Worm (Caenorhabditis elegans) whole organism, L4 larva: ENCODE measurements around the gene vit-5.

Experiments used
- F10B5.3 ChIP-seq: sonication (generic microtip); optimal IDR thresholded peaks from 2 replicates; lab custom pipeline; 2016; ENCODE audit warnings: mild to moderate bottlenecking, missing genetic modification characterization, missing compliant biosample characterization
- F26F4.8 ChIP-seq: fragments of 200-800 bp; sonication (Bioruptor generic); conservative IDR thresholded peaks from 2 replicates; pipeline ENCODE4 v1.3.6; 2022; ENCODE audit warnings: missing genetic modification characterization, missing compliant biosample characterization
- F37D6.2 ChIP-seq: sonication (generic microtip); optimal IDR thresholded peaks from 2 replicates; lab custom pipeline; 2016; ENCODE audit warnings: mild to moderate bottlenecking, missing genetic modification characterization, missing compliant biosample characterization
- F44E2.7 ChIP-seq: fragments of 200-800 bp; sonication (Bioruptor generic); IDR thresholded peaks from 2 replicates; pipeline ENCODE4 v2.1.2; 2022; ENCODE audit warnings: missing genetic modification characterization, missing compliant biosample characterization
- R02D3.7 ChIP-seq: fragments of 150-350 bp; sonication (generic microtip); optimal IDR thresholded peaks from 3 replicates; lab custom pipeline; 2014; ENCODE audit warnings: missing biosample characterization, missing genetic modification characterization
- T20F7.1 ChIP-seq: fragments of 200-800 bp; sonication (Bioruptor generic); optimal IDR thresholded peaks from 2 replicates; lab custom pipeline; 2018; ENCODE audit warnings: mild to moderate bottlenecking, missing genetic modification characterization, missing compliant biosample characterization
- T26A8.4 ChIP-seq: fragments of 200-800 bp; sonication (Bioruptor generic); IDR thresholded peaks from 2 replicates; pipeline ENCODE4 v1.3.6; 2022; ENCODE audit warnings: missing genetic modification characterization, missing compliant biosample characterization
- Y105C5A.15 ChIP-seq: fragments of 200-800 bp; sonication (Bioruptor generic); IDR thresholded peaks from 2 replicates; pipeline ENCODE4 v1.3.6; 2022; ENCODE audit warnings: missing genetic modification characterization, missing compliant biosample characterization
- ZK337.2 ChIP-seq: fragments of 200-800 bp; sonication (Bioruptor generic); IDR thresholded peaks from 2 replicates; pipeline ENCODE4 v1.3.6; 2022; ENCODE audit warnings: missing genetic modification reagents, missing genetic modification characterization, missing compliant biosample characterization
- ama-1 ChIP-seq: fragments of 150-350 bp; optimal IDR thresholded peaks from 2 replicates; lab custom pipeline; 2014; ENCODE audit warnings: inconsistent platforms, mixed read lengths
- arid-1 ChIP-seq: fragments of 200-800 bp; sonication (Bioruptor generic); conservative IDR thresholded peaks from 2 replicates; pipeline ENCODE4 v1.3.6; 2022; ENCODE audit warnings: missing genetic modification reagents, missing genetic modification characterization, missing compliant biosample characterization
- attf-4 ChIP-seq: sonication (generic microtip); optimal IDR thresholded peaks from 3 replicates; lab custom pipeline; 2017; ENCODE audit warnings: missing biosample characterization, missing genetic modification characterization
- ceh-20 ChIP-seq: fragments of 200-800 bp; sonication (Bioruptor generic); IDR thresholded peaks from 2 replicates; pipeline ENCODE4 v1.3.6; 2022; ENCODE audit warnings: missing genetic modification reagents, missing genetic modification characterization, missing compliant biosample characterization
- ceh-28 ChIP-seq: fragments of 150-350 bp; optimal IDR thresholded peaks from 2 replicates; lab custom pipeline; 2014; ENCODE audit warnings: missing biosample characterization, missing genetic modification reagents, missing genetic modification characterization
- ceh-32 ChIP-seq: sonication (generic microtip); optimal IDR thresholded peaks from 2 replicates; lab custom pipeline; 2016; ENCODE audit warnings: mild to moderate bottlenecking, missing genetic modification characterization, missing compliant biosample characterization; ENCODE audit not compliant: poor library complexity
- ceh-44 ChIP-seq: fragments of 200-800 bp; sonication (Bioruptor generic); IDR thresholded peaks from 2 replicates; pipeline ENCODE4 v1.3.6; 2022; ENCODE audit warnings: missing genetic modification reagents, missing genetic modification characterization, missing compliant biosample characterization
- ceh-62 ChIP-seq: sonication (generic microtip); optimal IDR thresholded peaks from 2 replicates; lab custom pipeline; 2017; ENCODE audit warnings: missing biosample characterization, missing genetic modification characterization
- ceh-82 ChIP-seq: sonication (generic microtip); optimal IDR thresholded peaks from 2 replicates; lab custom pipeline; 2017; ENCODE audit warnings: missing biosample characterization, missing genetic modification characterization
- ctbp-1 ChIP-seq: fragments of 200-800 bp; sonication (Bioruptor generic); IDR thresholded peaks from 2 replicates; pipeline ENCODE4 v1.3.6; 2022; ENCODE audit warnings: missing genetic modification reagents, missing genetic modification characterization, missing compliant biosample characterization
- daf-12 ChIP-seq: fragments of 150-350 bp; optimal IDR thresholded peaks from 2 replicates; lab custom pipeline; 2014; ENCODE audit warnings: missing biosample characterization, missing genetic modification reagents, missing genetic modification characterization
- daf-16 ChIP-seq, 3 experiments: sonication (generic microtip); optimal IDR thresholded peaks; 2 replicates each; lab custom pipeline; 2016 to 2017; ENCODE audit warnings: missing genetic modification characterization in 3 of 3, missing genetic modification reagents in 3 of 3, mild to moderate bottlenecking in 2 of 3, missing compliant biosample characterization in 2 of 3, missing biosample characterization in 1 of 3, moderate library complexity in 1 of 3
- daf-19 ChIP-seq: fragments of 200-800 bp; sonication (Bioruptor generic); conservative IDR thresholded peaks from 2 replicates; pipeline ENCODE4 v1.3.6; 2022; ENCODE audit warnings: missing genetic modification characterization, missing compliant biosample characterization
- daf-8 ChIP-seq: fragments of 200-800 bp; sonication (Bioruptor generic); IDR thresholded peaks from 2 replicates; pipeline ENCODE4 v1.3.6; 2022; ENCODE audit warnings: missing genetic modification characterization, missing compliant biosample characterization
- dmd-8 ChIP-seq: fragments of 200-800 bp; sonication (Bioruptor generic); IDR thresholded peaks from 2 replicates; pipeline ENCODE4 v1.3.6; 2022; ENCODE audit warnings: missing genetic modification characterization, missing compliant biosample characterization
- duxl-1 ChIP-seq: sonication (generic microtip); optimal IDR thresholded peaks from 2 replicates; lab custom pipeline; 2016; ENCODE audit warnings: mild to moderate bottlenecking, missing genetic modification characterization, moderate library complexity, missing compliant biosample characterization; ENCODE audit not compliant: poor library complexity
- fkh-10 ChIP-seq: fragments of 150-350 bp; optimal IDR thresholded peaks from 2 replicates; lab custom pipeline; 2014; ENCODE audit warnings: missing biosample characterization, missing genetic modification reagents, missing genetic modification characterization
- lim-7 ChIP-seq: fragments of 200-800 bp; sonication (Bioruptor generic); IDR thresholded peaks from 2 replicates; pipeline ENCODE4 v1.3.6; 2022; ENCODE audit warnings: missing genetic modification characterization, missing compliant biosample characterization
- lin-1 ChIP-seq: fragments of 200-800 bp; sonication (Bioruptor generic); IDR thresholded peaks from 2 replicates; pipeline ENCODE4 v1.3.6; 2022; ENCODE audit warnings: missing genetic modification reagents, missing genetic modification characterization, missing compliant biosample characterization
- lin-13 ChIP-seq: fragments of 150-350 bp; optimal IDR thresholded peaks from 2 replicates; lab custom pipeline; 2014; ENCODE audit warnings: missing biosample characterization, missing genetic modification reagents, missing genetic modification characterization
- lin-15B ChIP-seq: fragments of 150-350 bp; sonication (generic microtip); optimal IDR thresholded peaks from 3 replicates; lab custom pipeline; 2014; ENCODE audit warnings: missing biosample characterization, missing genetic modification characterization
- lin-29 ChIP-seq: fragments of 200-800 bp; sonication (Bioruptor generic); IDR thresholded peaks from 2 replicates; pipeline ENCODE4 v1.3.6; 2022; ENCODE audit warnings: missing genetic modification reagents, missing genetic modification characterization, missing compliant biosample characterization
- lin-38 ChIP-seq: fragments of 200-800 bp; sonication (Bioruptor generic); IDR thresholded peaks from 2 replicates; pipeline ENCODE4 v1.3.6; 2022; ENCODE audit warnings: missing genetic modification reagents, missing genetic modification characterization, missing compliant biosample characterization
- lsy-2 ChIP-seq, 2 experiments: fragments of 150-350 bp in 1 of 2; sonication (generic microtip) in 1 of 2; optimal IDR thresholded peaks; 2 replicates each; lab custom pipeline; 2014 to 2017; ENCODE audit warnings: missing biosample characterization in 2 of 2, missing genetic modification characterization in 2 of 2
- mdl-1 ChIP-seq, 2 experiments: fragments of 150-350 bp in 1 of 2; sonication (generic microtip) in 1 of 2; optimal IDR thresholded peaks; 2 replicates each; lab custom pipeline; 2014 to 2017; ENCODE audit warnings: missing biosample characterization in 2 of 2, missing genetic modification characterization in 2 of 2
- mdt-29 ChIP-seq: fragments of 200-800 bp; sonication (Bioruptor generic); IDR thresholded peaks from 2 replicates; pipeline ENCODE4 v1.3.6; 2022; ENCODE audit warnings: missing genetic modification reagents, missing genetic modification characterization, missing compliant biosample characterization
- mep-1 ChIP-seq: fragments of 150-350 bp; sonication (generic microtip); optimal IDR thresholded peaks from 3 replicates; lab custom pipeline; 2014; ENCODE audit warnings: missing biosample characterization, missing genetic modification characterization
- mes-2 ChIP-seq: sonication (generic microtip); optimal IDR thresholded peaks from 2 replicates; lab custom pipeline; 2016; ENCODE audit warnings: missing genotype, mild to moderate bottlenecking, missing genetic modification characterization, missing compliant biosample characterization; ENCODE audit not compliant: poor library complexity, severe bottlenecking
- mxl-3 ChIP-seq: fragments of 200-800 bp; sonication (Bioruptor generic); optimal IDR thresholded peaks from 2 replicates; lab custom pipeline; 2018; ENCODE audit warnings: mild to moderate bottlenecking, missing genetic modification characterization, missing compliant biosample characterization
- nhr-10 ChIP-seq: fragments of 150-350 bp; optimal IDR thresholded peaks from 2 replicates; lab custom pipeline; 2014; ENCODE audit warnings: missing biosample characterization, missing genetic modification characterization
- nhr-102 ChIP-seq: sonication (generic microtip); optimal IDR thresholded peaks from 2 replicates; lab custom pipeline; 2016; ENCODE audit warnings: mild to moderate bottlenecking, missing genetic modification characterization, moderate library complexity, missing compliant biosample characterization
- nhr-42 ChIP-seq: fragments of 200-800 bp; sonication (Bioruptor generic); IDR thresholded peaks from 2 replicates; pipeline ENCODE4 v1.3.6; 2022; ENCODE audit warnings: missing genetic modification characterization, missing compliant biosample characterization
- nhr-6 ChIP-seq: fragments of 150-350 bp; optimal IDR thresholded peaks from 2 replicates; lab custom pipeline; 2014; ENCODE audit warnings: missing biosample characterization, missing genetic modification characterization
- nhr-77 ChIP-seq: fragments of 150-350 bp; optimal IDR thresholded peaks from 2 replicates; lab custom pipeline; 2014; ENCODE audit warnings: missing biosample characterization, missing genetic modification characterization
- skn-1 ChIP-seq: fragments of 150-350 bp; optimal IDR thresholded peaks from 2 replicates; lab custom pipeline; 2014; ENCODE audit warnings: missing biosample characterization, missing genetic modification characterization
- snpc-1.2 ChIP-seq: fragments of 200-800 bp; sonication (Bioruptor generic); IDR thresholded peaks from 2 replicates; pipeline ENCODE4 v1.3.6; 2022; ENCODE audit warnings: missing genetic modification reagents, missing genetic modification characterization, missing compliant biosample characterization
- spr-3 ChIP-seq: fragments of 200-800 bp; sonication (Bioruptor generic); optimal IDR thresholded peaks from 2 replicates; lab custom pipeline; 2018; ENCODE audit warnings: mild to moderate bottlenecking, missing genetic modification characterization, missing compliant biosample characterization
- tag-97 ChIP-seq: fragments of 200-800 bp; sonication (Bioruptor generic); IDR thresholded peaks from 2 replicates; pipeline ENCODE4 v1.3.6; 2022; ENCODE audit warnings: missing genetic modification characterization, missing compliant biosample characterization
- tra-1 ChIP-seq: fragments of 200-800 bp; sonication (Bioruptor generic); IDR thresholded peaks from 2 replicates; pipeline ENCODE4 v1.3.6; 2022; ENCODE audit warnings: missing genetic modification reagents, missing genetic modification characterization, missing compliant biosample characterization
- unc-39 ChIP-seq: sonication (generic microtip); optimal IDR thresholded peaks from 2 replicates; lab custom pipeline; 2017; ENCODE audit warnings: missing biosample characterization, missing genetic modification characterization
- vab-7 ChIP-seq: fragments of 200-800 bp; sonication (Bioruptor generic); IDR thresholded peaks from 2 replicates; pipeline ENCODE4 v1.3.6; 2022; ENCODE audit warnings: missing genetic modification reagents, missing genetic modification characterization, missing compliant biosample characterization
- zag-1 ChIP-seq: fragments of 150-350 bp; optimal IDR thresholded peaks from 2 replicates; lab custom pipeline; 2014; ENCODE audit warnings: missing biosample characterization, missing genetic modification characterization
- zip-2 ChIP-seq: fragments of 150-350 bp; optimal IDR thresholded peaks from 2 replicates; lab custom pipeline; 2014; ENCODE audit warnings: missing biosample characterization, missing genetic modification characterization

Gene vit-5

ce11 chrX:3371264-3371663, 32.0 kb upstream of the vit-5 start:
- TF ChIP-seq mdt-29 (peak; percentile 81; the same call in 1 of the 2 replicates), nhr-77 (tag; lab: Kevin White, UChicago) (peak; percentile 60), attf-4 (tag; lab: Kevin White, UChicago) (no peak), vab-7 (GFP tag; lab: Robert Waterston, UW) (peak; percentile 93), ceh-32 (tag; lab: Kevin White, UChicago) (peak; percentile 22), mep-1 (tag; lab: Kevin White, UChicago) (peak; percentile 78), ceh-82 (tag; lab: Kevin White, UChicago) (no peak), lin-29 (GFP tag; lab: Robert Waterston, UW) (peak; percentile 75), ceh-28 (tag; lab: Kevin White, UChicago) (no peak), lin-38 (GFP tag; lab: Robert Waterston, UW) (no peak), fkh-10 (GFP tag; lab: Kevin White, UChicago) (no peak), ceh-20 (GFP tag; lab: Robert Waterston, UW) (peak; percentile 81), tag-97 (no peak), nhr-10 (tag; lab: Kevin White, UChicago) (no peak), skn-1 (tag; lab: Kevin White, UChicago) (no peak), zip-2 (tag; lab: Kevin White, UChicago) (no peak), mes-2 (tag; lab: Kevin White, UChicago) (peak; percentile 87), ama-1 (no peak), ceh-62 (no peak), nhr-6 (no peak), spr-3 (GFP tag; lab: Kevin White, UChicago) (peak; percentile 73), lsy-2 (tag; optimal IDR thresholded peaks at IDR 0.05; lab: Kevin White, UChicago) (peak in 1 of 2 experiments; percentile 63), duxl-1 (tag; lab: Kevin White, UChicago) (peak; percentile 65), F44E2.7 (GFP tag; lab: Robert Waterston, UW) (peak; percentile 96), ZK337.2 (GFP tag; lab: Robert Waterston, UW) (no peak), lin-1 (GFP tag; lab: Robert Waterston, UW) (no peak), daf-19 (peak; percentile 93), R02D3.7 (tag; lab: Kevin White, UChicago) (no peak), daf-12 (tag; lab: Kevin White, UChicago) (no peak), snpc-1.2 (GFP tag; lab: Robert Waterston, UW) (peak; percentile 89), mdl-1 (tag; optimal IDR thresholded peaks at IDR 0.05; lab: Kevin White, UChicago) (peak in 1 of 2 experiments; percentile 56), mxl-3 (GFP tag; lab: Kevin White, UChicago) (peak; percentile 66), Y105C5A.15 (GFP tag; lab: Robert Waterston, UW) (peak; percentile 98), ceh-44 (GFP tag; lab: Robert Waterston, UW) (peak; percentile 95), dmd-8 (GFP tag; lab: Robert Waterston, UW) (peak; percentile 92), lin-15B (tag; lab: Kevin White, UChicago) (no peak), lin-13 (GFP tag; lab: Kevin White, UChicago) (peak; percentile 23), F37D6.2 (peak; percentile 66), daf-16 (GFP tag; optimal IDR thresholded peaks at IDR 0.05; lab: Kevin White, UChicago) (peak; percentile 45 to 82), daf-16 (tag; optimal IDR thresholded peaks at IDR 0.05; lab: Kevin White, UChicago) (peak; percentile 89), F10B5.3 (tag; lab: Kevin White, UChicago) (no peak), F26F4.8 (GFP tag; lab: Robert Waterston, UW) (peak; percentile 81), nhr-42 (GFP tag; lab: Robert Waterston, UW) (peak; percentile 81), zag-1 (tag; lab: Kevin White, UChicago) (no peak), arid-1 (GFP tag; lab: Robert Waterston, UW) (peak; percentile 94), ctbp-1 (peak; percentile 88), T26A8.4 (GFP tag; lab: Robert Waterston, UW) (peak; percentile 90), unc-39 (tag; lab: Kevin White, UChicago) (no peak), T20F7.1 (GFP tag; lab: Kevin White, UChicago) (peak; percentile 16), daf-8 (GFP tag; lab: Robert Waterston, UW) (no peak), lim-7 (peak; percentile 93), nhr-102 (tag; lab: Kevin White, UChicago) (peak; percentile 77), tra-1 (GFP tag; lab: Robert Waterston, UW) (peak; percentile 72; the same call in 1 of the 2 replicates)
